Worm (Caenorhabditis elegans) whole organism, dauer: ENCODE results near the gene Y75D11A.6.
"Not testable (repeated sequence)": the region's sequence is repeated elsewhere in the genome, so short reads cannot be mapped to it uniquely, and the experiment has no call there.

Source experiments
- unc-62 ChIP-seq: sonication (generic microtip); optimal IDR thresholded peaks from 2 replicates; lab custom pipeline; 2017; ENCODE audit warnings: missing biosample characterization, missing genetic modification reagents, missing genetic modification characterization

Gene Y75D11A.6

ce11 chrX:1748476-1748875 lies at the start of gene Y75D11A.6:
TSS of gene Y75D11A.6 (minus strand) at chrX:1748576.
- not testable (repeated sequence) for TF ChIP-seq unc-62 (GFP tag; lab: Kevin White, UChicago)

DNA sequence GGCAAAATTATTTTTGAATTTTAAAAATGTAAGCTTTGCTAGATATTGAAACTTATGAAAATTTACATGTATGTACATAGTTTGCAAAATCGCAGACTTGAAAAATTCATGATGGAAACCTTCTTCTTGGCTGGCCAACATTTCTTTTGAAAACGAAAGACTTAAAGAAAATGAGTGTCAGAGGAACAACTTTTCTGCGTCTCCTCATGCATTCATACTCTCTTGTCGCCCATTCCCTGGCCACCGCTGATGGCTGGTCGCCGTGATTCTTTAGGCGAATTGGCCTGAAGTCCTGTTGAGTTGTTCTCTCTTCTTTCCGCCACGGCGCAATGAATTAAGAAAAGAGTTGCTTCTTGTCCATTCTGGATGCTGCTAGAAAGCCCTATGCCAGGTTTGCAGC lies 47.7 kb upstream of the Y75D11A.6 start:
- TF ChIP-seq unc-62 (GFP tag; lab: Kevin White, UChicago) = no peak

DNA sequence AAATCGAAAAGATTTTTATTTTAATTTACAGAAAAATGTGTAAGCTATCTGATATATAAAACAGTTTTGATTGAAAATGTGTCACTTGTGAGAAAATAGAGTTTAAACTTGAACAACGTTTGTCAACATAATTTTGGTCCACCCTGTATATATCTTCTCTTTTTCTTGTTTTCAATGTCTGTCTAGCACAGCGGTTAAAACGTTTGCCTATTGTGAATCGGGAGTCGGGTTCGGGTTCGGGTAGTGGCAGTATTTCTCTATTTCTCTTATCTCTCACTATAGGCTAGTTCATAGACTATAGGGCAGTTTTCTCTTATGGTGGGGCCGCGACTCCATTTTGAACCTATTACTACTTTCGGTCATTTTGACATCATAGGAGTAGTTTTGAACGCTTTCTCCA lies 42.7 kb upstream of the Y75D11A.6 start:
- TF ChIP-seq unc-62 (GFP tag; lab: Kevin White, UChicago) = no peak

ce11 chrX:1786607-1787006 lies 38.2 kb upstream of the Y75D11A.6 start, which contains the start of gene arg-1:
TSS of gene arg-1 (plus strand) at chrX:1786907.
- TF ChIP-seq unc-62 (GFP tag; lab: Kevin White, UChicago) = no peak

- TF ChIP-seq unc-62 (GFP tag; lab: Kevin White, UChicago) = no peak
These were observed 37.3 kb upstream of the Y75D11A.6 start for ce11 chrX:1785692-1786091.

- TF ChIP-seq unc-62 (GFP tag; lab: Kevin White, UChicago) = no peak
These were observed 29.6 kb upstream of the Y75D11A.6 start, which contains the start of gene elc-2 for ce11 chrX:1777988-1778387. TSS of gene elc-2 (minus strand) at chrX:1778088.

DNA sequence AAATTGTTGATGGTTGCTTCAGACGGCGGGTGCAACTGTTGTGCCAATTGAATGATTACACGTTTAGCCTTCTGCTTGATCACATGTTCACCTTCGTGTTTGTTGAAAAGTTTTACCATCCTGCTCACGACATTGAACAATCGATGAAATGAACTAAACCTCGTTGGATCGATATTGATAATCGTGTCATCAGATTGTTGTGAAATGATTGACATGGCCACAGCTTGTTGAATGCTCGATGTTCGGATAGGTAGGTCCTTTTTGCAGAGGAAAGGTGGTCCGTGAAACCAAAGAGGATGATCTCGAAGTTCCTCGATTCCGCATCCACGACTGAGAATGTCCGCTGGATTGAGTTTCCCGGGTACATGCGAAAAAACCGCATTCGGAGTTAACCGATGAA lies 21.3 kb upstream of the Y75D11A.6 start:
- TF ChIP-seq unc-62 (GFP tag; lab: Kevin White, UChicago) = no peak

- not testable (repeated sequence) for TF ChIP-seq unc-62 (GFP tag; lab: Kevin White, UChicago)
These were observed 2.3 kb downstream of the Y75D11A.6 start, which contains the start of gene Y75D11A.3 for ce11 chrX:1746117-1746516. TSS of gene Y75D11A.3 (minus strand) at chrX:1746217.

ce11 chrX:1742530-1742929 lies 5.8 kb downstream of the Y75D11A.6 start, which contains the start of gene Y75D11A.2:
TSS of gene Y75D11A.2 (plus strand) at chrX:1742830.
- TF ChIP-seq unc-62 (GFP tag; lab: Kevin White, UChicago) = not testable (repeated sequence)

DNA sequence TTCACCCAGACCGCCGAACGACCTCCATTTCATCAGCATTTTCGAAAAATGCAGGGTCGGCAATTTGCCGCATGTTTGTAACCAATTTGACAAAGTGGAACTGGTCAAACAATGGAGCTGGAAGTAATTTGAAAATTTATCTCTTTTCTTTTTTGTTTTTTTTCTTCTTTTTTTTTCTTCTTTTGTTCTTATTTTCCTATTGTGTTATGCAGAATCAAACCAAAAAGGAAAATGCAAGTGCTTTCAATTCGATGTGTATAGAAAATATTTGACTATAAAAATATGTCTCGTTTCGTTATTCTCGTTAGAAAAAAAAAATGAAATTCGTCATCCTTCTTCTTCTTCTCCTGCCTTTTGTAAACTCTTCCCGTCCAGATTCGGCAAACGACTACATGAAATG lies 10.8 kb downstream of the Y75D11A.6 start, which contains the start of gene F07G6.10:
Gene F07G6.10 (plus strand): TSS at position 301 of the 400 bp plus-strand sequence.
- TF ChIP-seq unc-62 (GFP tag; lab: Kevin White, UChicago) = no peak

DNA sequence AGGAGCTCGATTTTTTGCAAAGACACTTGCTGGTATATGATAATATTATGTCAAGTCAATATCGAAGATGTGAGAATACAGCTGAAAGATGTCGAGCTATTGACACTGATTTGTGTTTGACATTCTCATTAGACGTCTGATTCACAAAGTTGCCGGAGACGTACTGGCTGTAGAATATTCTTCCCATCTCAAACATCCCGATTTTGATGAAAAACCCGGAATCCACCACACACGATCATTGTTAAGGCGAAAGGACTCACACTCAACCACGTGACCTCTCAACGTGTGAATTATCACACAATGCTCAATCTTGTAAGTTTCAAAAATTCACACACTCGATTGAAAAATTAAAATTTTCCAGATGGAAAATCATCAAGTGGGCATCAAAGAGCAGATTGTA lies 12.4 kb downstream of the Y75D11A.6 start, which contains the start of gene F07G6.12:
Gene F07G6.12 (plus strand): TSS at position 301 of the 400 bp plus-strand sequence.
- TF ChIP-seq unc-62 (GFP tag; lab: Kevin White, UChicago) = no peak

DNA sequence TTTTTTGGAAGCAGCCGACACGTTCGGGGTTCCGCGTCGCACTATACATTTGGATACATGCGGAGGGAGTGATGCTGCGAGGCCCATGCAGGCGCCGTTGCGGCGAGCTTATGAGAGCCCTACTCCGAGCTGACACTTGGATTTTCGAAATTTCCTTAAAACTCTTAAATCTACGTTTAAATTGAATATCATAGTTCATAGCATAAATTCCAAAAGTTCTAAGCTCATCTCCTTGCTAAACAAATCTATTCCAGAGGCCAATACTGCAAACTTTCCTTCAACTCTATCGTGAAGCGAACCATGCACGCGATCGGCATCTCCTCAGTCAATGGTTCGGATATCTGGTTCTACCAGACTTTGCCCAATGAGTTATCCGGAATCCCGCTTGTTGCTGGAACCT lies 18.8 kb downstream of the Y75D11A.6 start, which contains the start of gene dgn-3:
Gene dgn-3 (plus strand): TSS at position 301 of the 400 bp plus-strand sequence.
- no peak for TF ChIP-seq unc-62 (GFP tag; lab: Kevin White, UChicago)

DNA sequence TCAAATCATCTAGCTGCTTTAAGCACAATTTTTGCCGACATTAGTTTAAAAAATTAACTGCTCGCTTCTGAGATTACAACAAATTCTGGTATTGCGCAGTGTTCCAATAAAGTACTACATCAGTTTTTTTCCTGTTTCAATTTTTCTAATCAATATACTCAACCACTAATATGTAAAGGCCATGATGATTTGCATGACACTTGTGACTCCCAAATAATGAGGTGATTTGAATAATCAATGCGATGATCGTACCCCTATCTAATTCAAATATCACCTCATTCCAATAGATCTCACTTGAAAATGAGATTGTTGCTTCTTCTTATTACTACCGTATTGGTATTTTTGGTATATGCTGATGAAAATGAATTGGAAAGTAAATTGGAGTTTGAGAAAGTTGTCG lies 21.3 kb downstream of the Y75D11A.6 start, which contains the start of gene F07G6.2:
Gene F07G6.2 (plus strand): TSS at position 301 of the 400 bp plus-strand sequence.
- no peak for TF ChIP-seq unc-62 (GFP tag; lab: Kevin White, UChicago)

ce11 chrX:1720359-1720758 lies 28.0 kb downstream of the Y75D11A.6 start, which contains the start of gene F07G6.8:
TSS of gene F07G6.8 (minus strand) at chrX:1720459.
- TF ChIP-seq unc-62 (GFP tag; lab: Kevin White, UChicago) = no peak

DNA sequence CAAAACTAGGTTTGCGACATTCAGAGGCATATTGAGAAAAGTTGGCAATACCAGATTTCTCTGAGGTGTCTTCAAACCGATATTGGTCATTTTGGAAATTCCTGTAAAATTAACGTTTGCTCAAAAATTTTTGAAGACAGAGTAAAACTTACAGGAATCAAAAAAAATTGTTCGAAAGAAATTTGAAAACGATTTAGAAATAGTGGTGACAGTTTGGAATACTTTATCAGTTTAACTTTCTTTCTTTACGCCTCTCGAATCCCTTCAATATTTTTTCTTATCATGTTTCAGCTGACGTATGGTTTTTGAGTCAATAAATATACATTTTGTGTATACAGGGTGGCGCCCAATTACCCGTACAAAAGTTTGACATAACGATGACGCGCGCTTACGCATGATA lies 29.9 kb downstream of the Y75D11A.6 start, which contains the start of gene fbxa-53:
Gene fbxa-53 (minus strand): TSS at position 101 of the 400 bp plus-strand sequence.
- TF ChIP-seq unc-62 (GFP tag; lab: Kevin White, UChicago) = no peak

DNA sequence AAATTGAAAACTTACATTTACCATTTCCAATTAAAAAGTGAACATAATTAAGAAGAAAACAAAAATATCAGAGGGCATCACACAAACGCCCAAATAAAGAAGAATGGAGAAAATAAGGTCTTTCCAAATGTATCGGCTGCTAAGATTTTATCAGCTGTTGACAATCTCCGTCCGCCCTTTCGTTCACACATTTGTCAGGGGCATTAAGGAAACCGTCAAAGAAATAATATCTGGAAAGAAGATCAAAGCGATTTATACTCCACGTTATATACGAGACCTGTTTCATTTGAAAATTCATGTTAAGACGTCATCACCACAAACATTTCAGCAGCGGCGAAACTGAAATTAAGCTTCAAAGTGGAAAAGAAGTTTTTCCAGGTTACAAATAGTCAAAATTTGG lies 35.8 kb downstream of the Y75D11A.6 start, which contains the start of gene fbxa-52:
Gene fbxa-52 (minus strand): TSS at position 101 of the 400 bp plus-strand sequence.
- no peak for TF ChIP-seq unc-62 (GFP tag; lab: Kevin White, UChicago)

DNA sequence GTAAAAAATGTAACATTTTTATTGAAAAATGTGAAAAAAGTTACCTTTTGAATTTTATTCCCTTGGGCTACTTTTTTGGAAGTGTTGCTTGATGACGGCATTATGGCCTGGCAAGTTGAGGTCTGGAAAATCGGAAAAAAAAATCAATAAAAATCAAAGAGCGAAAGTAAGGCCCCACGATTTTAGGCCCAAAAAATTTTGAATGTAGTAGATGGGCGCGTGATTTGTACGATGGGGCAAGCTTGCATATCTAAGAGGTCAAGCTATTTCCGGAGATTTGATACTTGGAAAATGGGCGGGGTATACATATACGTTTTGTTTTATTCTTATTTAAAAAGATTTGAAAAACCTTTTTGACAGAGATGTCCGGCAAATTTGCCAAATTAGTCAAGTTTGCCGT lies 41.8 kb downstream of the Y75D11A.6 start, which contains the start of gene F07G6.5:
Gene F07G6.5 (minus strand): TSS at position 101 of the 400 bp plus-strand sequence.
- TF ChIP-seq unc-62 (GFP tag; lab: Kevin White, UChicago) = no peak
